Fruit fly (Drosophila melanogaster) whole organism, wandering third instar larva: ENCODE results near the gene Prm.

Source experiments
- Dfd ChIP-seq: fragments of >200 bp; optimal IDR thresholded peaks from 2 replicates; lab custom pipeline; 2017; ENCODE audit warnings: missing biosample characterization, missing genetic modification characterization
- Mio ChIP-seq: sonication (Bioruptor generic); optimal IDR thresholded peaks from 2 replicates; lab custom pipeline; 2016; ENCODE audit warnings: missing biosample characterization, missing genetic modification characterization
- br ChIP-seq: fragments of 200-800 bp; sonication (Bioruptor generic); optimal IDR thresholded peaks from 2 replicates; lab custom pipeline; 2016; ENCODE audit warnings: missing biosample characterization, missing genetic modification characterization
- pan ChIP-seq: fragments of >200 bp; optimal IDR thresholded peaks from 2 replicates; lab custom pipeline; 2017

DNA sequence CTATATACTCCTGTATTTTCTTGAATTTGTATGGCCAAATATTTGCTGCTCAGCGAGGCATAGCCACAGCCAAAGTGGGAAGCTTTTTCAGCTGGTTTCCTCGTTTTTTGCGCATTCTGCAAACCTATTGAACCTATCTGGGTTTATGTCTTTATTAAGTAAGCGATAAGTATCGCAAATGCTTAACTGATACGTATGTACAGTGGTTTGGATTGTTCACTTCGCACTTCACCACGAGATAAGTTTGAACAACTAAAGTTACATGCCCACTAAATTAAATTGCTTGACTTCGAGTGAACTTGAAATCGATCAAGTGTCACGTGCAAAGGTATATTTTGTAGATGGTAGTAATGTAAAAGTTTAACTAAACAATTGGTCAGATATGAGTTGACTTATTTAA is 28.6 kb upstream of the Prm start:
- TF ChIP-seq pan (lab: Kevin White, UChicago) = no peak
- TF ChIP-seq br (GFP tag; lab: Kevin White, UChicago) = no peak
- TF ChIP-seq Dfd (GFP tag; lab: Kevin White, UChicago) = no peak
- TF ChIP-seq Mio = no peak
